Worm (Caenorhabditis elegans) whole organism, young adult: Measurements from ENCODE around the gene tin-10.

Experiments
- F49E8.2 ChIP-seq: sonication (generic microtip); optimal IDR thresholded peaks from 3 replicates; lab custom pipeline; 2017; ENCODE audit warnings: missing genetic modification characterization, mild to moderate bottlenecking, missing compliant biosample characterization, antibody characterized with exemption, moderate library complexity; ENCODE audit not compliant: insufficient read depth
- K12H6.12 ChIP-seq: fragments of 200-800 bp; sonication (Bioruptor generic); optimal IDR thresholded peaks from 2 replicates; lab custom pipeline; 2018; ENCODE audit warnings: mild to moderate bottlenecking, missing genetic modification characterization, missing compliant biosample characterization
- T26A5.8 ChIP-seq: sonication (generic microtip); optimal IDR thresholded peaks from 2 replicates; lab custom pipeline; 2016; ENCODE audit warnings: missing genetic modification characterization, missing compliant biosample characterization
- ama-1 ChIP-seq, 3 experiments: fragments of 150-350 bp in 1 of 3; sonication (generic microtip) in 2 of 3; optimal IDR thresholded peaks; 2 replicates each; lab custom pipeline; 2014 to 2018; ENCODE audit warnings: missing biosample characterization in 2 of 3, missing genetic modification characterization in 2 of 3, missing genetic modification reagents in 2 of 3
- attf-5 ChIP-seq: fragments of 200-800 bp; sonication (Bioruptor generic); optimal IDR thresholded peaks from 2 replicates; lab custom pipeline; 2018; ENCODE audit warnings: mild to moderate bottlenecking, missing genetic modification characterization, missing compliant biosample characterization
- ceh-40 ChIP-seq: fragments of 200-800 bp; sonication (Bioruptor generic); IDR thresholded peaks from 2 replicates; pipeline ENCODE4 v1.3.6; 2022; ENCODE audit warnings: missing genetic modification characterization, missing compliant biosample characterization
- dpff-1 ChIP-seq: sonication (generic microtip); optimal IDR thresholded peaks from 2 replicates; lab custom pipeline; 2017; ENCODE audit warnings: mild to moderate bottlenecking, missing genetic modification characterization, missing compliant biosample characterization
- egl-18 ChIP-seq: fragments of 200-800 bp; sonication (Bioruptor generic); IDR thresholded peaks from 2 replicates; pipeline ENCODE4 v1.3.6; 2022; ENCODE audit warnings: missing genetic modification reagents, missing genetic modification characterization, missing compliant biosample characterization
- nfyb-1 ChIP-seq: fragments of 200-800 bp; sonication (Bioruptor generic); IDR thresholded peaks from 2 replicates; pipeline ENCODE4 v1.3.6; 2022; ENCODE audit warnings: missing genetic modification reagents, missing genetic modification characterization, missing compliant biosample characterization
- snpc-3.4 ChIP-seq: sonication (generic microtip); optimal IDR thresholded peaks from 2 replicates; lab custom pipeline; 2017; ENCODE audit warnings: missing genetic modification characterization, mild to moderate bottlenecking, missing compliant biosample characterization, antibody characterized with exemption, moderate library complexity, missing genotype, missing genetic modification reagents
- unc-130 ChIP-seq: sonication (generic microtip); optimal IDR thresholded peaks from 2 replicates; lab custom pipeline; 2016; ENCODE audit warnings: missing genetic modification reagents, missing genetic modification characterization, missing compliant biosample characterization
- xnd-1 ChIP-seq: sonication (generic microtip); optimal IDR thresholded peaks from 2 replicates; lab custom pipeline; 2016; ENCODE audit warnings: missing genotype, missing genetic modification reagents, missing genetic modification characterization, missing compliant biosample characterization

The tin-10 gene

DNA sequence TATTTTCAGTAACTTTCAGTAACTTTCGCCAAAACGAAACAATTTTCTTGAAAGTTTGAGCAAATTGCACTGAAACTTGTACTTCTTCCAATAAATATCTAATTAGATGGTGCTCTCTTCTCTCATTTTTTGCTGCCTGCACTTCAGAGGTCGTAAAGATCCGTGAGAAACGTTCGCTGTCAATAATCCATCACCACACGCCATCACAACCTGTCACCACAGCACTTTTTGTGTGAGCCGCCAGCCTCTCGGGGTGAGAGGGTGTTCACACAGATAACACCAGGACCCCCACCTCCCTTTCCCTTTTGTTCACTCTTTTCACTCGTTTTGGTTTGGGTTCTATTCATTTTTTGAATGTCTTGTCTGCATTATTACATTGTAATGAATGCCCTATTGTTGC, 50.1 kb downstream of the tin-10 start:
- TF ChIP-seq dpff-1 (tag; lab: Kevin White, UChicago) (no peak), egl-18 (GFP tag; lab: Robert Waterston, UW) (no peak), ceh-40 (GFP tag; lab: Robert Waterston, UW) (no peak), F49E8.2 (tag; lab: Kevin White, UChicago) (no peak), attf-5 (no peak), snpc-3.4 (tag; lab: Kevin White, UChicago) (no peak), nfyb-1 (no peak)

DNA sequence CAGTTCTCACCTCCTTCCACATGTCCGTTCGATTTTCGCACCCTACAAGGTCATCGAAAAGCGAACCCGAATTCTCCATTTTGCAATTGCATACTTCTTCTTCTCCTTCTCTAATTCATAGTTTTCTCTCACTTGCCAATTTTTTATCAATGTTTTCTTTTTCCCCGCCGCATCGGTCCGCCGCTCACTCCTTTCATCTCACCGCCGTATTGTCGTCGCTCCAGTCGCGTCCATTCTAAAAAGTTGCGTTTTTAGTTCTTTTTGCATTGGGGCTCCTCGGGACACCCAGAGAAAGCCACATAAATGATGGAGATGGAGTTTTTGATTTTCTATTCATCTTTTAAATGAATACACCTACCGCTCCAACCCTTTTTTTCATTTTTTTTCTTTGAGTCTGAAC, 51.3 kb downstream of the tin-10 start:
- TF ChIP-seq unc-130 (GFP tag; lab: Kevin White, UChicago): no peak
- TF ChIP-seq T26A5.8 (tag; lab: Kevin White, UChicago): no peak
- no peak for TF ChIP-seq xnd-1
- TF ChIP-seq ama-1 (optimal IDR thresholded peaks at IDR 0.05; lab: Kevin White, UChicago): no peak
- no peak for TF ChIP-seq ama-1 (GFP tag; optimal IDR thresholded peaks at IDR 0.05; lab: Kevin White, UChicago)
- TF ChIP-seq K12H6.12 (tag; lab: Kevin White, UChicago): no peak
